Fruit fly (Drosophila melanogaster) whole organism, pupa: Measurements from ENCODE around the gene mad2.

Experiments used
- CG10348 ChIP-seq: fragments of 200-800 bp; sonication (Bioruptor generic); IDR thresholded peaks from 2 replicates; pipeline ENCODE4 v1.3.6; 2022; ENCODE audit warnings: missing biosample characterization, missing genetic modification characterization
- CG12605 ChIP-seq: fragments of 200-800 bp; sonication (Bioruptor generic); IDR thresholded peaks from 2 replicates; pipeline ENCODE4 v1.3.6; 2022; ENCODE audit warnings: missing biosample characterization, missing genetic modification characterization
- CG13204 ChIP-seq: fragments of 200-800 bp; sonication (Bioruptor generic); optimal IDR thresholded peaks from 2 replicates; lab custom pipeline; 2018; ENCODE audit warnings: missing biosample characterization, mild to moderate bottlenecking, missing genetic modification characterization, moderate library complexity
- CG14655 ChIP-seq: fragments of 200-800 bp; sonication (Bioruptor generic); optimal IDR thresholded peaks from 3 replicates; lab custom pipeline; 2017; ENCODE audit warnings: mild to moderate bottlenecking, missing biosample characterization, missing genetic modification reagents, missing genetic modification characterization
- CG15710 ChIP-seq: fragments of 200-800 bp; sonication (Bioruptor generic); optimal IDR thresholded peaks from 2 replicates; lab custom pipeline; 2018; ENCODE audit warnings: missing biosample characterization, mild to moderate bottlenecking, missing genetic modification characterization, moderate library complexity
- CG17806 ChIP-seq: fragments of 200-800 bp; sonication (Bioruptor generic); optimal IDR thresholded peaks from 2 replicates; lab custom pipeline; 2018; ENCODE audit warnings: missing biosample characterization, mild to moderate bottlenecking, missing genetic modification characterization, moderate library complexity
- CG32121 ChIP-seq: fragments of 200-800 bp; sonication (Bioruptor generic); IDR thresholded peaks from 2 replicates; pipeline ENCODE4 v1.3.6; 2022; ENCODE audit warnings: missing biosample characterization, missing genetic modification characterization
- CG34367 ChIP-seq: fragments of 200-800 bp; sonication (Bioruptor generic); optimal IDR thresholded peaks from 2 replicates; lab custom pipeline; 2018; ENCODE audit warnings: missing biosample characterization, mild to moderate bottlenecking, missing genetic modification characterization
- CG4496 ChIP-seq: fragments of 200-800 bp; sonication (Bioruptor generic); IDR thresholded peaks from 3 replicates; pipeline ENCODE4 v1.3.6; 2022; ENCODE audit warnings: missing biosample characterization, missing genetic modification characterization
- CG8159 ChIP-seq: fragments of 200-800 bp; sonication (Bioruptor generic); optimal IDR thresholded peaks from 3 replicates; lab custom pipeline; 2018; ENCODE audit warnings: missing biosample characterization, mild to moderate bottlenecking, missing genetic modification characterization, moderate library complexity
- CG8301 ChIP-seq: fragments of 200-800 bp; sonication (Bioruptor generic); optimal IDR thresholded peaks from 2 replicates; lab custom pipeline; 2018; ENCODE audit warnings: missing biosample characterization, mild to moderate bottlenecking, missing genetic modification characterization
- CG9948 ChIP-seq: fragments of 200-800 bp; sonication (Bioruptor generic); optimal IDR thresholded peaks from 2 replicates; lab custom pipeline; 2018; ENCODE audit warnings: missing biosample characterization, mild to moderate bottlenecking, missing genetic modification characterization, moderate library complexity
- D1 ChIP-seq: fragments of 200-800 bp; sonication (Bioruptor generic); optimal IDR thresholded peaks from 2 replicates; lab custom pipeline; 2018; ENCODE audit warnings: missing biosample characterization, mild to moderate bottlenecking, missing genetic modification characterization, moderate library complexity
- EcR ChIP-seq: fragments of 200-800 bp; sonication (Bioruptor generic); optimal IDR thresholded peaks from 3 replicates; lab custom pipeline; 2019; ENCODE audit warnings: missing biosample characterization, missing genetic modification characterization, mild to moderate bottlenecking, moderate library complexity, missing genetic modification reagents
- Ets98B ChIP-seq: fragments of 200-800 bp; sonication (Bioruptor generic); IDR thresholded peaks from 2 replicates; pipeline ENCODE4 v1.3.6; 2022; ENCODE audit warnings: missing biosample characterization, missing genetic modification characterization
- Pif1A ChIP-seq: fragments of 200-800 bp; sonication (Bioruptor generic); optimal IDR thresholded peaks from 3 replicates; lab custom pipeline; 2016; ENCODE audit warnings: missing biosample characterization, missing genetic modification characterization
- Pif1B ChIP-seq: fragments of 200-800 bp; sonication (Bioruptor generic); optimal IDR thresholded peaks from 3 replicates; lab custom pipeline; 2016; ENCODE audit warnings: missing biosample characterization, missing genetic modification characterization
- Snoo ChIP-seq: fragments of 200-800 bp; sonication (Bioruptor generic); optimal IDR thresholded peaks from 3 replicates; lab custom pipeline; 2017; ENCODE audit warnings: missing biosample characterization, mild to moderate bottlenecking, missing genetic modification characterization, inconsistent platforms
- fd96Ca ChIP-seq: fragments of 200-800 bp; sonication (Bioruptor generic); IDR thresholded peaks from 3 replicates; pipeline ENCODE4 v1.3.6; 2022; ENCODE audit warnings: missing biosample characterization, missing genetic modification characterization
- gl ChIP-seq: fragments of 200-800 bp; sonication (Bioruptor generic); optimal IDR thresholded peaks from 2 replicates; lab custom pipeline; 2018; ENCODE audit warnings: missing biosample characterization, mild to moderate bottlenecking, missing genetic modification characterization
- rn ChIP-seq: fragments of 200-800 bp; sonication (Bioruptor generic); IDR thresholded peaks from 2 replicates; pipeline ENCODE4 v1.3.6; 2022; ENCODE audit warnings: missing biosample characterization, missing genetic modification characterization

Gene mad2

dm6 chr3L:5797274-5797673 is 15.6 kb downstream of the mad2 start:
- TF ChIP-seq Pif1B (GFP tag; lab: Kevin White, UChicago) = no peak
- no peak for TF ChIP-seq CG32121 (GFP tag; lab: Robert Waterston, UW)
- TF ChIP-seq fd96Ca (GFP tag; lab: Robert Waterston, UW) = no peak
- TF ChIP-seq CG14655 (GFP tag; lab: Kevin White, UChicago) = no peak
- no peak for TF ChIP-seq CG12605
- no peak for TF ChIP-seq CG13204
- no peak for TF ChIP-seq EcR (GFP tag; lab: Kevin White, UChicago)

- peak; percentile 30; the same call in 1 of the 3 replicates for TF ChIP-seq fd96Ca (GFP tag; lab: Robert Waterston, UW)
- TF ChIP-seq CG8301 (tag; lab: Kevin White, UChicago) = no peak
These were observed 16.3 kb downstream of the mad2 start, which contains the start of gene Tektin-C for dm6 chr3L:5796493-5796998. TSS of gene Tektin-C (minus strand) at chr3L:5796543.

- no peak for TF ChIP-seq CG8159 (tag; lab: Kevin White, UChicago)
- TF ChIP-seq CG4496 (GFP tag; lab: Robert Waterston, UW) = no peak
- TF ChIP-seq D1 = no peak
- no peak for TF ChIP-seq rn
- TF ChIP-seq Ets98B (GFP tag; lab: Robert Waterston, UW) = no peak
- TF ChIP-seq fd96Ca (GFP tag; lab: Robert Waterston, UW) = no peak
- no peak for TF ChIP-seq CG15710 (tag; lab: Kevin White, UChicago)
- TF ChIP-seq CG12605 = no peak
- no peak for TF ChIP-seq CG9948
- no peak for TF ChIP-seq CG17806 (tag; lab: Kevin White, UChicago)
- TF ChIP-seq CG32121 (GFP tag; lab: Robert Waterston, UW) = no peak
- no peak for TF ChIP-seq CG34367
- TF ChIP-seq CG13204 = no peak
- TF ChIP-seq CG14655 (GFP tag; lab: Kevin White, UChicago) = no peak
- TF ChIP-seq CG8301 (tag; lab: Kevin White, UChicago) = no peak
These were observed 18.9 kb downstream of the mad2 start, which contains the start of gene Bre1 for dm6 chr3L:5793967-5794366. TSS of gene Bre1 (minus strand) at chr3L:5794192.

DNA sequence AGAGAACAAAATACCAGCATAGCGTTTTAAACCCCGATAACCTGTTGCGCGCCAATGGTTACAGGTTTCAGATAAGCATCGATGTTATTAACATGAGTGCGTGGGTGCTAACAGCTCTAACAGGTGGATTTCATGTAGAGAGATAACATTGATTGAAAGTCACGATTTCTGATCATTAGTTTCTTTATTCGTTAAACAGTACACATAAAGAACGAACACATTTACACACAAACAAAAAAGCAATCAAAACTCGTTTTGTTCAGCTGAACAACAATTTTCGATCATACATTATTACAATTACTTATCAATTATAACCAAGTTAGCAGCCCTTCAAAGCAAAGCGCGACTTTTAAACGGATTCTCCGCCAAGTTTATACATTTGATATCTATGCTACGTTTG is 23.2 kb downstream of the mad2 start:
- TF ChIP-seq CG17806 (tag; lab: Kevin White, UChicago) (peak; percentile 18), CG32121 (GFP tag; lab: Robert Waterston, UW) (no peak), CG12605 (peak; percentile 67), fd96Ca (GFP tag; lab: Robert Waterston, UW) (no peak), gl (tag; lab: Kevin White, UChicago) (no peak), Pif1B (GFP tag; lab: Kevin White, UChicago) (no peak), Ets98B (GFP tag; lab: Robert Waterston, UW) (peak; percentile 32; the same call in 1 of the 2 replicates), CG13204 (no peak), CG14655 (GFP tag; lab: Kevin White, UChicago) (no peak), EcR (GFP tag; lab: Kevin White, UChicago) (no peak)

dm6 chr3L:5788823-5789222 is 24.1 kb downstream of the mad2 start:
- TF ChIP-seq Ets98B (GFP tag; lab: Robert Waterston, UW) (no peak), CG14655 (GFP tag; lab: Kevin White, UChicago) (no peak), EcR (GFP tag; lab: Kevin White, UChicago) (no peak), gl (tag; lab: Kevin White, UChicago) (no peak), rn (no peak), CG32121 (GFP tag; lab: Robert Waterston, UW) (no peak), CG8159 (tag; lab: Kevin White, UChicago) (no peak), Snoo (no peak), CG10348 (GFP tag; lab: Robert Waterston, UW) (no peak), CG9948 (no peak), Pif1A (no peak), Pif1B (GFP tag; lab: Kevin White, UChicago) (no peak), CG4496 (GFP tag; lab: Robert Waterston, UW) (no peak), D1 (no peak), CG17806 (tag; lab: Kevin White, UChicago) (no peak), CG12605 (no peak)

DNA sequence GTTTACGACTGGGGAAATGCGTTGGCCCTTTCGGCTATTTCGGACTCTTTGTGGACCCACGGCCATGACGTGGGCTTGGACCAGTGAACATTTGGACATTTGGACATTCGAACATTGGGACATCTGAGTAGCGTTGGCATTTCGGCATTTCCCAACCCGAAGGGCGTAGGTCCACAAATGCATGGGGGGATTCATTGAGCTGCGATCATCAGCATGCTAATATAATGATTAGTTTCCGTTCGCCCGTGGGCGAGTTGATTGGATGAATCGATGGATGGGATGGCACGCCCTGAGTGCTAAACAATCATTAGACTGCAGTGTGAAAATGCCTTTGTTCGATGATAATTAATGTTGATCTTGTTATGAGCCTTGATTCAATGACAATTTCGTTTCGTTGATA is 25.4 kb downstream of the mad2 start:
- no peak for TF ChIP-seq CG4496 (GFP tag; lab: Robert Waterston, UW)
- TF ChIP-seq Pif1B (GFP tag; lab: Kevin White, UChicago) = no peak
- no peak for TF ChIP-seq CG15710 (tag; lab: Kevin White, UChicago)
- no peak for TF ChIP-seq CG34367
- TF ChIP-seq CG12605 = no peak
- TF ChIP-seq CG13204 = no peak
- no peak for TF ChIP-seq CG32121 (GFP tag; lab: Robert Waterston, UW)
- TF ChIP-seq Snoo = no peak
- TF ChIP-seq CG10348 (GFP tag; lab: Robert Waterston, UW) = no peak
- no peak for TF ChIP-seq gl (tag; lab: Kevin White, UChicago)
- TF ChIP-seq D1 = no peak
- no peak for TF ChIP-seq CG14655 (GFP tag; lab: Kevin White, UChicago)
- no peak for TF ChIP-seq CG8159 (tag; lab: Kevin White, UChicago)
- TF ChIP-seq Pif1A = no peak

DNA sequence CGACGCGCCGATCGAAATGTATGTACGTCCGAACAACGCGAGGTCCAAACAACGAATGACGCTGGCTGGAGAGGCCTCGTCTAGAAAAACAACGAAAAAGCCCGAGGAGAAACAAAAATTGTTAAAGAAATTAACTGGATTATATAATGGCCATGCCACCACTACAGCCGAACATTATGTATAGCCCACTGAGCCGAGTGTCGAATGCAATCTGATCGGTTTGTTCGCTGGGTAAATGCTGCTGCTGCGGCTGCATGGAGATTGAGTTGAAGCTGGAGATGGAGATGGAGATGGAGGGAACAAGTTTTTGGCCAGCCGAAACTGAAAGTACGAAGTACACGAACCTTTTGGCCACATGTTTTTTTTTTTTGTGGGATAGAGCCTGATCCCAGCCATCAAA is 26.3 kb downstream of the mad2 start, which contains the start of gene Cralbp:
Gene Cralbp (minus strand): TSS at position 115 of the 400 bp plus-strand sequence.
- TF ChIP-seq CG4496 (GFP tag; lab: Robert Waterston, UW) = 0 out of 3 replicates have a peak, but pooled peaks have one; percentile 36
- TF ChIP-seq EcR (GFP tag; lab: Kevin White, UChicago) = no peak
